Worm (Caenorhabditis elegans): Measurements from ENCODE around the gene str-180.

DNA sequence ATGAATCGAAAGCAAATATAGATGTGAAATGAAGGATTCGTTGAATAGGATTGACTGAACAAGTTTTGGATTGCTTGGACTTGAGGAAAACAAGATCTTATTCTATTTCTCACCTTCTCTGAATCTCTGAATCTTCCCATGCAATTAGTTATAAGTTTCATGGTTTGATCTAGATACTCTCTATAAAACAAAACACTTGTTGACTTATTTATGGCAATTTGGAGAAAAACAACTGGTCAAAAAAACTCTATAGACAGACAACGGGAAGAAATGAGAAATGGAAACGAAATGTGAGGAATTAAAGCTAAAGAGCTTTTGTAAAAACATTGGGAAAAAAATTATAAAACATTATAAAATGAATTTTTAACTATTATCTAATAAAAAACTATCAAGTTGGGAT is 26.0 kb upstream of the str-180 start, which contains the start of gene W02F12.8:
- TF ChIP-seq elt-1 (tag; optimal IDR thresholded peaks at IDR 0.05): no peak
- no peak for TF ChIP-seq lin-15B (tag; optimal IDR thresholded peaks at IDR 0.05)

All from whole organism, L3 larva.